Fruit fly (Drosophila melanogaster): ENCODE measurements around the gene CG6726.

The CG6726 gene

DNA sequence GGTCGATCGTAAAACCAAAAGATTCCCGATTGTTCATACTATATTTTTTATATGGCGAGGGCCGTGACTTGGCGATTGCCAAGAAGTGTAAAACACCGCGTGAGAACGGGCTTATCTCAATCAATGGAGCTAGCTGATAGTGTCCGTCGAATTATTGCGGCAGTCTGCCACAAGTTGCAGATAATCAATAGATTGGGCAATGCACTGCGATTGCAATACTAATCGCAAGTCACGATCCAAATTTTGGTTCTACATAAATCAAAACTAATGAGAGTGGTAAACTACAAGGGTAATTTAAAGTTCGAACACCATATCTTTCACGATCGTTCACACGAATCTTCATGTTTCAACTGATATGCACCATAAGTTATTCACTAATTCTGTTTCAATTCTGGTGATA, 34.8 kb upstream of the CG6726 start:
- TF ChIP-seq psq (optimal IDR thresholded peaks at IDR 0.05) = no peak
- no peak for TF ChIP-seq Dll (optimal IDR thresholded peaks at IDR 0.05)
- no peak for TF ChIP-seq usp (GFP tag; optimal IDR thresholded peaks at IDR 0.05)

DNA sequence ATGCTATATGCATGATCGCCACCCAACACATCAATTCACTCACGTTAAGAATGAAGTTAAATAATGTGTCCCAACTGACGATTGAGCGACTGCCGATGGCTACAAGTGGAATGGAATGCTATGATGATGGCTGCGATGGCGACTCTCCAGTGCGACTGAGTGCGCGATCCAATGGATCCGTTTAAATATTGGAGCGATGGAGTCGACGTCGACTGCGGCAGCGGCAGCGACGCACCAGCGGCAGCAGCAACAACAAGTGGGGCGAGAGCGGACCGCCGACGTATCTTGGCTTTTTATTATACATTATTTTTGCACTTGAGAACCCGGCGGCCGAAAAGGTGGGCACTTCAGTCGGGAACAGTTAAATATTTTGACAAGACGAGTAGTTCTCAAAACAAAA, 34.1 kb upstream of the CG6726 start:
- TF ChIP-seq CG8478 (optimal IDR thresholded peaks at IDR 0.05) (no peak), usp (GFP tag; optimal IDR thresholded peaks at IDR 0.05) (no peak), EcR (GFP tag; optimal IDR thresholded peaks at IDR 0.05) (no peak), Dll (optimal IDR thresholded peaks at IDR 0.05) (no peak), pan (optimal IDR thresholded peaks at IDR 0.05) (no peak), psq (optimal IDR thresholded peaks at IDR 0.05) (no peak)

DNA sequence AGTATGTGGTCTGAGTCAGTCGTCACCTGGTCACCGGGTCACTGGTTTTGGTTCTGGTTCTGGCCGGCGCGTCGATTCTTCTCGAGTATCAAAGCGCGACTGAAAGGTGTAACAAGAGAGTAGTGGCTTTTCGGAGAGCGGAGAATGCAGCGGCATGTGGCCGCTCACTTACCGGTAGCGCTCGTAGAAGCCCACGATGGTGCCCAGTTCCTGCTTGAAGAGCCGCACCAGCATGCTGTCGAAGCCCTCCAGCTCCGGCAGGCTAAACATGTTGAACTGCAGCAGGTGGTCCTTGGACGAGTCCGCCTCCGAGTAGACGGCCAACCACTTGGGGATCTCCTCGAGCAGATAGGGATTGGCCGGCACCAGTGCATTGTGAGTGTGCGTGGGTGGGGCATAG, 32.7 kb upstream of the CG6726 start, which contains the start of gene Ctns:
Ctns (minus strand) TSS at position 101 of the 400 bp plus-strand sequence.
- TF ChIP-seq Dll (optimal IDR thresholded peaks at IDR 0.05) (no peak), usp (GFP tag; optimal IDR thresholded peaks at IDR 0.05) (no peak), pan (optimal IDR thresholded peaks at IDR 0.05) (no peak), EcR (GFP tag; optimal IDR thresholded peaks at IDR 0.05) (no peak), psq (optimal IDR thresholded peaks at IDR 0.05) (no peak), CG8478 (optimal IDR thresholded peaks at IDR 0.05) (no peak)

DNA sequence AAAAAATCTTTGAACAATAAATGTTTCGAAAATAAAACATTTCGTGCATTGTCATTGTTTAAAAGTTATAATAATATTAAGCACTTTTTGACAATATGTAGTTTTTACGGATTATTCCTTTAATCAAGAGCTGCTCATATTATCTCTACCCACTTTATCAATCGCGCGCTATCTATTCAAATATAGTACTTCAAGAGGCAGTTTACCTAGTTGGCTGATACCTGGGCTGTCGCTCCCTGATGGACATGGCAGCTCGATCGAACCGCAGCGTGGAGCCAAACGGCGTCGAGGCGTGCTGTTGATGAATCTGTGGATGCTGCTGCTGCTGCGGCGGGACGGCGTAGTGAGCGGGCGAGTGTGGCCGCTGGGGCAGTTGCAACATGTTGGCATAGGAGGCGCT, 31.4 kb upstream of the CG6726 start:
- no peak for TF ChIP-seq usp (GFP tag; optimal IDR thresholded peaks at IDR 0.05)
- no peak for TF ChIP-seq CG8478 (optimal IDR thresholded peaks at IDR 0.05)
- TF ChIP-seq EcR (GFP tag; optimal IDR thresholded peaks at IDR 0.05) = no peak
- no peak for TF ChIP-seq pan (optimal IDR thresholded peaks at IDR 0.05)
- no peak for TF ChIP-seq Dll (optimal IDR thresholded peaks at IDR 0.05)
- no peak for TF ChIP-seq psq (optimal IDR thresholded peaks at IDR 0.05)

DNA sequence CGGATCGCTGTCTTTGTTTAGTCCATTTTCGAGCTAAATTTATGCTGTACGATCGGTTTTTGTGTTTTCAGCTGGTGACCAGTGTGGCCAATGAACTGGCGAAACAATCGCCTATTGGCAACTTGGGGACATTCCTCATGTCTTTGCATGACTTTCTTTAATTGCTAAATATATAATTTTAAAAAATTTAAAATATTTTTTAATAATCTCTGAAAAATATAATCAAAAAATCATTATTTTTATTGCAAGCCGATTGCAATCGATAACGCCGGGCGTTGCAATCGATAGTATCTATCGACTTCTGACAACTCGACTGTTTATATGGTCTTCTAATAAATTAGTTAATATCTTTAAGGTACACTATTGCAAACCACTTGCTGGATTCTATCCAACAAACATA, 30.3 kb upstream of the CG6726 start, which contains the start of the genes sav and Ublcp1:
sav (minus strand) TSS at position 96 of the 400 bp plus-strand sequence.
Ublcp1 (plus strand) TSS at position 285 of the 400 bp plus-strand sequence.
- TF ChIP-seq CG8478 (optimal IDR thresholded peaks at IDR 0.05) (no peak), pan (optimal IDR thresholded peaks at IDR 0.05) (no peak), Dll (optimal IDR thresholded peaks at IDR 0.05) (no peak), psq (optimal IDR thresholded peaks at IDR 0.05) (no peak), usp (GFP tag; optimal IDR thresholded peaks at IDR 0.05) (no peak), EcR (GFP tag; optimal IDR thresholded peaks at IDR 0.05) (no peak)

DNA sequence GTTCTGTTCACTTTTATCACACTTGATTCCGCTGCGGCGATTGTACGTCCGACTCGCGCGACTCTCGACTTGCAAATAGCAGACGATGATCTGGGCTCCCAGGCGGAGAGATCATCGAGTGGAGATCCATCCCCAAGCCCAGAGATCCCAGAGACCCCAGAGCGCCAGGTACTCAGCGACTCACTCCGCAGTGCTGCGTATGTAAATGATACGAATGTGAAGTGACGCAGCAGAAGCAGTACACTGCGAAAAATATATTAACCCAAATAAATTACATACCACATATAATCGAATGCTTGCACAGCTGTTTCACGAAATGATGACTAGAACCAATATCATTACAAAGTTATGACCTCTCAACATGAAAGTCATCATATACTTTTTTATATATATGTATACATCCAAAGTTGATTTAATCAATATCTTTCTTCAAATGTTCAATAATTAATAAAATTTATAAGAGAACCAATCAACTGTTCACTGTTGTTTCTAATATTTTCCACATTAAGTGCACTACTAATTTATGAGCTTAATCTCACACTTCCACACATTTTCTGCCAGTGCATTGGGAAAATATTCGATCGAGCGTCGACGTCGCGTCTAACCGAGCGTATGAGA, 24.2 kb upstream of the CG6726 start, which contains the start of gene CG17111:
CG17111 (minus strand) TSS at position 51 of the 618 bp plus-strand sequence.
- no peak for TF ChIP-seq psq (optimal IDR thresholded peaks at IDR 0.05)
- TF ChIP-seq usp (GFP tag; optimal IDR thresholded peaks at IDR 0.05) = no peak

DNA sequence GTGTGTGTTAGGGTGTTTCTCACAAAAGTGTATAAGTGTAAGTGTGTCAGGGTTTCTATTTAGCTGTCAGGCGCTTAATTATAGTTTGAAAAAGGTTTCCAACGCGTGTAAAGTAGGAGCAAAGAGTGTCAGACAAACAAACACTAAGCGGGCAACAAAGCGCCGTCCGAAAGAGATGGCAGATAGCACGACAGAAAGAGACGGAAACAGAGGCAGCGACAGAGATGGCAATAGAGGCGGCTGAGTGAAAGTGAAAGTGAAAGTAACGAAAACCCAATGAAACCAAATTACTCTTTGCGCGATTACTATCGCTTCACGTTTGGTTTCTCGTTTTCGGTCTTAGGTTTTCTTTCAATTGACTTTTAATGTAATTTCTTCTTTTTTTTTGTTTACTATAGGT, 17.0 kb upstream of the CG6726 start:
- TF ChIP-seq pan (optimal IDR thresholded peaks at IDR 0.05) (no peak), EcR (GFP tag; optimal IDR thresholded peaks at IDR 0.05) (no peak), usp (GFP tag; optimal IDR thresholded peaks at IDR 0.05) (no peak), psq (optimal IDR thresholded peaks at IDR 0.05) (no peak), Dll (optimal IDR thresholded peaks at IDR 0.05) (no peak), CG8478 (optimal IDR thresholded peaks at IDR 0.05) (no peak)

DNA sequence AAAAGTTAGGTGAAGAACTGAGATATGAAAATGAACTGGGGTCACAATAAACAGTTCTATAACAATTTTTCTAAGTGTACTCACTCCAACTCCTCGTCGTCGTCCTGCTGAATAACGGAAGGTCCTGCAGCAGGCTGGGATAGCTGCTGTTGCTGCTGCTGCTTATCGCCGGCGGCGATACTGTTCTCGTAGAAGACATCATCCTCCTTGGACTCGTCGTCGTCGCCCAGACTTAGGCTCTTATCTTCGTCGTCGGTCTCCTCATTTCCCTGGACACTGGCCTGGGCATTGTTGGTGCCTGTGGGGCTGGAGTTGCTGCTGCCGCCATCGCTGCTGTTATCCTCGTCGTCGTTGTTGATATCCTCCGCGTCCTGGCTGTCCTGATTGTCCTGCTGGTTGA, 10.3 kb upstream of the CG6726 start:
- TF ChIP-seq usp (GFP tag; optimal IDR thresholded peaks at IDR 0.05) (no peak), pan (optimal IDR thresholded peaks at IDR 0.05) (no peak), CG8478 (optimal IDR thresholded peaks at IDR 0.05) (no peak), psq (optimal IDR thresholded peaks at IDR 0.05) (no peak), Dll (optimal IDR thresholded peaks at IDR 0.05) (no peak)

DNA sequence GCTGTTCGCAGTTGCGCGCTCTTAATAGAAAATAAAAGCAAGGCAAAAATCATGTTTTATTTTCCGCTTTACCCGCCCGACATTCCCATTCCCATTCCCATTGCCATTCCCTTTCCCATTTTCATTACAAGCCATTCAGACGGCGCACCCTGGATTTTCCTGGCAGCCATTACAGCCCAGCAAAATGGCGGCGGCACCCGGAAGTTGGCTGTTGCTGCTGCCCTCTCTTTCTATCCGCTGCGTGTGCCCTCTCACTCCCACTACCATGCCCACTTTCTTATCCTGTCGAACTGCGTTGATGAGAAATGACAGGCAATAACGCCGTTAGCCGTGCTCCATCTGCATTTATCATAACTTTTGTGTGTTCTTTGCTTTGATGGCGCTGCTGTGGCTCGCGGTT, 3.3 kb upstream of the CG6726 start:
- TF ChIP-seq usp (GFP tag; optimal IDR thresholded peaks at IDR 0.05) (no peak), EcR (GFP tag; optimal IDR thresholded peaks at IDR 0.05) (no peak), pan (optimal IDR thresholded peaks at IDR 0.05) (no peak), Dll (optimal IDR thresholded peaks at IDR 0.05) (no peak)

DNA sequence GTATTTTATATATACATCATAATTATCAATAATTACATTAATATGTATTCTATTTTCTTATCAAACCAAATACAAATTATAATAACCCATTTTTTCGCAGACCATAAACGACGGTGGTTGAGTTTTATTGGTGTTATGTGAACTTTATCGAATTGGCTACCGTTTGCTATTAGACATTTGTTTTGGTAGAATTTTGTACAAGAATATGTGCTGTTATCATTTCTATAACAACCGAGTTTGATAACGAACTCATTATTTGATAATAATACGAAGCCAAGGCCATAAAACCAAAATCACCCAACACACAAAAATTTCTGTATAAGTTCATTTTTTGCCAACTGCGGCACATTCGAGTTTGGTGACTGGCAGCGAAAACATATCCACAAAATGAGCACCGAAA, 3.8 kb downstream of the CG6726 start, which contains the start of gene CG17109:
CG17109 (plus strand) TSS at position 345 of the 400 bp plus-strand sequence.
- no peak for TF ChIP-seq pan (optimal IDR thresholded peaks at IDR 0.05)
- no peak for TF ChIP-seq EcR (GFP tag; optimal IDR thresholded peaks at IDR 0.05)
- no peak for TF ChIP-seq CG8478 (optimal IDR thresholded peaks at IDR 0.05)
- no peak for TF ChIP-seq usp (GFP tag; optimal IDR thresholded peaks at IDR 0.05)
- TF ChIP-seq psq (optimal IDR thresholded peaks at IDR 0.05) = no peak
- TF ChIP-seq Dll (optimal IDR thresholded peaks at IDR 0.05) = no peak

DNA sequence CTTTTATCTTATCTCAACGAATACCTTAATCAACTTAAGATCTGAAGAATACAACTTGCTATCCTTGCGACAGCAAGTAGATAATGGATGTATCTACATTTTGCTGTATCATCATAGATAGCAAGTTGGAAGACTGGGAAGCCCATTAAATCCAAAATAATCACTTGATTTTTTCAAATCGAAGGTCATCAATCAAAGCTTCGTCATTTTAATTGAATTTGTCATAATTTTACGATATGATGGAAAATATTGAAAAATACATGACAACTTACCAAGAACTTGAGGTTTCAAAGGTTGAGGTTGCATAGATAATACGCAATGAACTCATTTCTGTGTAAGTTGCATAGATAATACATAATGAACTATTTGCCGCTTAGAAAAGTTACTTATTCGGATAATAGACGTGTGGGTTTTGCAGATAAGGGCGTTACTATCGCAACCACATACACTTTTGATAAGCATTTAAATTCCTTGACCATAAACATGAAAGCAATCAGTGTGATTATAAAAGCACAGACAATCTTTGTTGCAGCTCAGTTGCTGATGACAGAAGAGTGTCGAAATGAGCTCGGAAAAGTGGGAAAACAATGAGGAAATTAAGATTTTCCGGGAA, 5.8 kb downstream of the CG6726 start, which contains the start of gene CG6733:
CG6733 (plus strand) TSS at position 532 of the 613 bp plus-strand sequence.
- no peak for TF ChIP-seq usp (GFP tag; optimal IDR thresholded peaks at IDR 0.05)
- TF ChIP-seq pan (optimal IDR thresholded peaks at IDR 0.05) = no peak
- no peak for TF ChIP-seq CG8478 (optimal IDR thresholded peaks at IDR 0.05)
- no peak for TF ChIP-seq psq (optimal IDR thresholded peaks at IDR 0.05)
- no peak for TF ChIP-seq Dll (optimal IDR thresholded peaks at IDR 0.05)
- TF ChIP-seq EcR (GFP tag; optimal IDR thresholded peaks at IDR 0.05) = no peak

DNA sequence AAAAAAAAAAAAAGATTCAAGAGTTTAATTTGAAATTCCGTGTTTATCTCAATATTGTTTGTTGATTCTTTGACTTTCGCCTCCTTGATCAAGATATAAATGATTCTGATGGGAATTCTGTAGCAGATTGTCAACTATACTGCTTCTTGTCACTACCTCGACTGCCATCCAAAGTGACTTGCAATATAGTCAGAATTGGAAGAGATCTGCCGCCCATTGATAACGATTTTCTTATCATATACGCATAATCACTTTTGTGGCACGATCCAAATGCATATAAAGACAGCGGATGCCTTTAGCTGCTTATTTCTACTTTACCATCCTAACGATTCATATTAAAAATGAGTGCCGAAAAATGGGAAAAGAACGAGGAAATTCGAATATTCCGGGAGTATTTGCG, 7.7 kb downstream of the CG6726 start, which contains the start of gene CG6738:
CG6738 (plus strand) TSS at position 301 of the 400 bp plus-strand sequence.
- TF ChIP-seq Dll (optimal IDR thresholded peaks at IDR 0.05) (no peak), CG8478 (optimal IDR thresholded peaks at IDR 0.05) (no peak), psq (optimal IDR thresholded peaks at IDR 0.05) (no peak), usp (GFP tag; optimal IDR thresholded peaks at IDR 0.05) (no peak), EcR (GFP tag; optimal IDR thresholded peaks at IDR 0.05) (no peak), pan (optimal IDR thresholded peaks at IDR 0.05) (no peak)
